Worm (Caenorhabditis elegans) whole organism, L4 larva: ENCODE results near the gene lonp-2.

Experiments used
- Y105C5A.15 ChIP-seq: fragments of 200-800 bp; sonication (Bioruptor generic); IDR thresholded peaks from 2 replicates; pipeline ENCODE4 v1.3.6; 2022; ENCODE audit warnings: missing genetic modification characterization, missing compliant biosample characterization
- attf-4 ChIP-seq: sonication (generic microtip); optimal IDR thresholded peaks from 3 replicates; lab custom pipeline; 2017; ENCODE audit warnings: missing biosample characterization, missing genetic modification characterization
- daf-12 ChIP-seq: fragments of 150-350 bp; optimal IDR thresholded peaks from 2 replicates; lab custom pipeline; 2014; ENCODE audit warnings: missing biosample characterization, missing genetic modification reagents, missing genetic modification characterization
- egl-27 ChIP-seq: sonication (generic microtip); optimal IDR thresholded peaks from 3 replicates; lab custom pipeline; 2017; ENCODE audit warnings: missing biosample characterization, missing genetic modification reagents, missing genetic modification characterization
- lin-13 ChIP-seq: fragments of 150-350 bp; optimal IDR thresholded peaks from 2 replicates; lab custom pipeline; 2014; ENCODE audit warnings: missing biosample characterization, missing genetic modification reagents, missing genetic modification characterization
- mdl-1 ChIP-seq, 2 experiments: fragments of 150-350 bp in 1 of 2; sonication (generic microtip) in 1 of 2; optimal IDR thresholded peaks; 2 replicates each; lab custom pipeline; 2014 to 2017; ENCODE audit warnings: missing biosample characterization in 2 of 2, missing genetic modification characterization in 2 of 2
- nhr-10 ChIP-seq: fragments of 150-350 bp; optimal IDR thresholded peaks from 2 replicates; lab custom pipeline; 2014; ENCODE audit warnings: missing biosample characterization, missing genetic modification characterization
- nhr-77 ChIP-seq: fragments of 150-350 bp; optimal IDR thresholded peaks from 2 replicates; lab custom pipeline; 2014; ENCODE audit warnings: missing biosample characterization, missing genetic modification characterization
- pha-4 ChIP-seq, 2 experiments: fragments of 150-350 bp in 1 of 2; fragments of 200-800 bp in 1 of 2; sonication (Bioruptor generic) in 1 of 2; IDR thresholded peaks in 1 of 2; optimal IDR thresholded peaks in 1 of 2; 2 replicates each; pipeline versions ENCODE4 v1.3.6 to Lab custom; 2014 to 2022; ENCODE audit warnings: missing genetic modification characterization in 2 of 2, missing genetic modification reagents in 2 of 2, missing biosample characterization in 1 of 2, missing compliant biosample characterization in 1 of 2
- skn-1 ChIP-seq: fragments of 150-350 bp; optimal IDR thresholded peaks from 2 replicates; lab custom pipeline; 2014; ENCODE audit warnings: missing biosample characterization, missing genetic modification characterization
- snpc-4 ChIP-seq: fragments of 150-350 bp; optimal IDR thresholded peaks from 2 replicates; lab custom pipeline; 2014; ENCODE audit warnings: missing biosample characterization, missing genetic modification characterization
- unc-62 ChIP-seq, 3 experiments: fragments of 150-350 bp in 1 of 3; sonication (generic microtip); optimal IDR thresholded peaks in 2 of 3; peaks in 1 of 3; 1 replicate in 1 of 3; 2 replicates in 2 of 3; lab custom pipeline; 2014 to 2017; ENCODE audit warnings: missing biosample characterization in 3 of 3, missing genetic modification characterization in 3 of 3, missing genetic modification reagents in 3 of 3, missing genotype in 1 of 3
- zag-1 ChIP-seq: fragments of 150-350 bp; optimal IDR thresholded peaks from 2 replicates; lab custom pipeline; 2014; ENCODE audit warnings: missing biosample characterization, missing genetic modification characterization

DNA sequence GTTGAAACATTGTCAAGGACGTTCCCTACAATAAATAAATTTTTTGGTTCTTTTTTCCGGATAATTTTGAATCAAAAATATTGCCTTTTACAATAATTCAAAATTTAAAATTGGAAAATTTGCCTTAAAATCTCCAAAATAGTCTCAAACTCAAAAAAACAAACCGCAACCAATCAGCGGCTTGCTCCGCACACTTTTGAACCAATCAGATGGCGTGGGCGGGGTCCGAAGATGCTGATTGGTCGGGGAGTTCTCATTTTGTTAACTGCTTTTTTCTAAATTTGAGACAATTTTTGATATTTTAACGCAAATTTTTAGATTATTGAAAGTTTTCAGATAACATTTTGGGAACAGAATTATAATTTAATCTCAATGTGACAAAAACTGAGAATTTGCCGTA, 29.9 kb downstream of the lonp-2 start:
- no peak for TF ChIP-seq snpc-4 (tag; lab: Kevin White, UChicago)
- no peak for TF ChIP-seq attf-4 (tag; lab: Kevin White, UChicago)
- no peak for TF ChIP-seq daf-12 (tag; lab: Kevin White, UChicago)
- TF ChIP-seq egl-27: no peak
- TF ChIP-seq lin-13 (GFP tag; lab: Kevin White, UChicago): no peak
- TF ChIP-seq zag-1: no peak
- TF ChIP-seq skn-1: no peak
- no peak for TF ChIP-seq Y105C5A.15 (GFP tag; lab: Robert Waterston, UW)
- TF ChIP-seq nhr-10 (tag; lab: Kevin White, UChicago): no peak
- no peak for TF ChIP-seq nhr-77
- no peak for TF ChIP-seq mdl-1 (tag; optimal IDR thresholded peaks at IDR 0.05; lab: Kevin White, UChicago)
- no peak for TF ChIP-seq pha-4 (GFP tag; IDR thresholded peaks at IDR 0.05; lab: Robert Waterston, UW)
- no peak for TF ChIP-seq pha-4 (tag; optimal IDR thresholded peaks at IDR 0.05; lab: Kevin White, UChicago)
- TF ChIP-seq unc-62 (GFP tag; optimal IDR thresholded peaks at IDR 0.05 in 1 of 2; lab: Kevin White, UChicago): no peak
- no peak for TF ChIP-seq unc-62 (tag; optimal IDR thresholded peaks at IDR 0.05; lab: Kevin White, UChicago)
